Worm (Caenorhabditis elegans) whole organism, L4 larva: Measurements from ENCODE around the gene C24H11.5.
A peak's percentile ranks its signal among the peaks of the same experiment; 100 is the strongest.

Source experiments
- D1046.2 ChIP-seq: fragments of 200-800 bp; sonication (Bioruptor generic); IDR thresholded peaks from 2 replicates; pipeline ENCODE4 v1.3.6; 2022; ENCODE audit warnings: missing genetic modification characterization, missing compliant biosample characterization
- F10B5.3 ChIP-seq: sonication (generic microtip); optimal IDR thresholded peaks from 2 replicates; lab custom pipeline; 2016; ENCODE audit warnings: mild to moderate bottlenecking, missing genetic modification characterization, missing compliant biosample characterization
- R02D3.7 ChIP-seq: fragments of 150-350 bp; sonication (generic microtip); optimal IDR thresholded peaks from 3 replicates; lab custom pipeline; 2014; ENCODE audit warnings: missing biosample characterization, missing genetic modification characterization
- Y105C5A.15 ChIP-seq: fragments of 200-800 bp; sonication (Bioruptor generic); IDR thresholded peaks from 2 replicates; pipeline ENCODE4 v1.3.6; 2022; ENCODE audit warnings: missing genetic modification characterization, missing compliant biosample characterization
- Y5F2A.4 ChIP-seq: fragments of 200-800 bp; sonication (Bioruptor generic); optimal IDR thresholded peaks from 2 replicates; lab custom pipeline; 2018; ENCODE audit warnings: mild to moderate bottlenecking, missing genetic modification characterization, missing compliant biosample characterization
- aha-1 ChIP-seq: fragments of 150-350 bp; peaks from one replicate; lab custom pipeline; 2014; ENCODE audit warnings: missing biosample characterization, missing genetic modification characterization
- aly-2 ChIP-seq: sonication (generic microtip); optimal IDR thresholded peaks from 2 replicates; lab custom pipeline; 2018; ENCODE audit warnings: missing biosample characterization, missing genetic modification characterization
- arid-1 ChIP-seq: fragments of 200-800 bp; sonication (Bioruptor generic); conservative IDR thresholded peaks from 2 replicates; pipeline ENCODE4 v1.3.6; 2022; ENCODE audit warnings: missing genetic modification reagents, missing genetic modification characterization, missing compliant biosample characterization
- attf-4 ChIP-seq: sonication (generic microtip); optimal IDR thresholded peaks from 3 replicates; lab custom pipeline; 2017; ENCODE audit warnings: missing biosample characterization, missing genetic modification characterization
- ceh-82 ChIP-seq: sonication (generic microtip); optimal IDR thresholded peaks from 2 replicates; lab custom pipeline; 2017; ENCODE audit warnings: missing biosample characterization, missing genetic modification characterization
- ces-1 ChIP-seq: fragments of 150-350 bp; sonication (generic microtip); optimal IDR thresholded peaks from 4 replicates; lab custom pipeline; 2014; ENCODE audit warnings: missing biosample characterization, missing genetic modification reagents, missing genetic modification characterization
- cey-2 ChIP-seq: sonication (generic microtip); optimal IDR thresholded peaks from 3 replicates; lab custom pipeline; 2017; ENCODE audit warnings: missing genetic modification characterization, mild to moderate bottlenecking, missing compliant biosample characterization, antibody characterized with exemption, borderline replicate concordance; ENCODE audit not compliant: insufficient read depth
- ctbp-1 ChIP-seq: fragments of 200-800 bp; sonication (Bioruptor generic); IDR thresholded peaks from 2 replicates; pipeline ENCODE4 v1.3.6; 2022; ENCODE audit warnings: missing genetic modification reagents, missing genetic modification characterization, missing compliant biosample characterization
- daf-12 ChIP-seq: fragments of 150-350 bp; optimal IDR thresholded peaks from 2 replicates; lab custom pipeline; 2014; ENCODE audit warnings: missing biosample characterization, missing genetic modification reagents, missing genetic modification characterization
- daf-16 ChIP-seq, 3 experiments: sonication (generic microtip); optimal IDR thresholded peaks; 2 replicates each; lab custom pipeline; 2016 to 2017; ENCODE audit warnings: missing genetic modification characterization in 3 of 3, missing genetic modification reagents in 3 of 3, mild to moderate bottlenecking in 2 of 3, missing compliant biosample characterization in 2 of 3, missing biosample characterization in 1 of 3, moderate library complexity in 1 of 3
- dmd-6 ChIP-seq: fragments of 200-800 bp; sonication (Bioruptor generic); IDR thresholded peaks from 2 replicates; pipeline ENCODE4 v1.3.6; 2022; ENCODE audit warnings: missing genetic modification reagents, missing genetic modification characterization, missing compliant biosample characterization
- dmd-9 ChIP-seq: fragments of 200-800 bp; sonication (Bioruptor generic); IDR thresholded peaks from 2 replicates; pipeline ENCODE4 v1.3.6; 2022; ENCODE audit warnings: missing genetic modification reagents, missing genetic modification characterization, missing compliant biosample characterization
- dpl-1 ChIP-seq: fragments of 150-350 bp; optimal IDR thresholded peaks from 2 replicates; lab custom pipeline; 2014; ENCODE audit warnings: missing biosample characterization, missing genetic modification reagents, missing genetic modification characterization
- fkh-10 ChIP-seq: fragments of 150-350 bp; optimal IDR thresholded peaks from 2 replicates; lab custom pipeline; 2014; ENCODE audit warnings: missing biosample characterization, missing genetic modification reagents, missing genetic modification characterization
- hif-1 ChIP-seq, 2 experiments: sonication (generic microtip); optimal IDR thresholded peaks; 2 replicates each; lab custom pipeline; 2016 to 2017; ENCODE audit warnings: missing compliant biosample characterization in 2 of 2, missing genetic modification characterization in 2 of 2, missing genetic modification reagents in 2 of 2, missing genotype in 2 of 2, mild to moderate bottlenecking in 1 of 2
- hmg-1.1 ChIP-seq: fragments of 200-800 bp; sonication (Bioruptor generic); IDR thresholded peaks from 2 replicates; pipeline ENCODE4 v1.3.6; 2022; ENCODE audit warnings: missing genetic modification reagents, missing genetic modification characterization, missing compliant biosample characterization
- jun-1 ChIP-seq: fragments of 150-350 bp; optimal IDR thresholded peaks from 2 replicates; lab custom pipeline; 2014; ENCODE audit warnings: missing biosample characterization, missing genetic modification reagents, missing genetic modification characterization
- lim-7 ChIP-seq: fragments of 200-800 bp; sonication (Bioruptor generic); IDR thresholded peaks from 2 replicates; pipeline ENCODE4 v1.3.6; 2022; ENCODE audit warnings: missing genetic modification characterization, missing compliant biosample characterization
- lin-1 ChIP-seq: fragments of 200-800 bp; sonication (Bioruptor generic); IDR thresholded peaks from 2 replicates; pipeline ENCODE4 v1.3.6; 2022; ENCODE audit warnings: missing genetic modification reagents, missing genetic modification characterization, missing compliant biosample characterization
- lin-13 ChIP-seq: fragments of 150-350 bp; optimal IDR thresholded peaks from 2 replicates; lab custom pipeline; 2014; ENCODE audit warnings: missing biosample characterization, missing genetic modification reagents, missing genetic modification characterization
- lin-29 ChIP-seq: fragments of 200-800 bp; sonication (Bioruptor generic); IDR thresholded peaks from 2 replicates; pipeline ENCODE4 v1.3.6; 2022; ENCODE audit warnings: missing genetic modification reagents, missing genetic modification characterization, missing compliant biosample characterization
- lin-38 ChIP-seq: fragments of 200-800 bp; sonication (Bioruptor generic); IDR thresholded peaks from 2 replicates; pipeline ENCODE4 v1.3.6; 2022; ENCODE audit warnings: missing genetic modification reagents, missing genetic modification characterization, missing compliant biosample characterization
- madf-5 ChIP-seq, 2 experiments: fragments of 200-800 bp; sonication (Bioruptor generic); IDR thresholded peaks; 2 replicates each; pipeline ENCODE4 v1.3.6; 2022; ENCODE audit warnings: missing compliant biosample characterization in 2 of 2, missing genetic modification characterization in 2 of 2
- mdl-1 ChIP-seq, 2 experiments: fragments of 150-350 bp in 1 of 2; sonication (generic microtip) in 1 of 2; optimal IDR thresholded peaks; 2 replicates each; lab custom pipeline; 2014 to 2017; ENCODE audit warnings: missing biosample characterization in 2 of 2, missing genetic modification characterization in 2 of 2
- mdt-29 ChIP-seq: fragments of 200-800 bp; sonication (Bioruptor generic); IDR thresholded peaks from 2 replicates; pipeline ENCODE4 v1.3.6; 2022; ENCODE audit warnings: missing genetic modification reagents, missing genetic modification characterization, missing compliant biosample characterization
- mep-1 ChIP-seq: fragments of 150-350 bp; sonication (generic microtip); optimal IDR thresholded peaks from 3 replicates; lab custom pipeline; 2014; ENCODE audit warnings: missing biosample characterization, missing genetic modification characterization
- mes-2 ChIP-seq: sonication (generic microtip); optimal IDR thresholded peaks from 2 replicates; lab custom pipeline; 2016; ENCODE audit warnings: missing genotype, mild to moderate bottlenecking, missing genetic modification characterization, missing compliant biosample characterization; ENCODE audit not compliant: poor library complexity, severe bottlenecking
- mxl-2 ChIP-seq: fragments of 200-800 bp; sonication (Bioruptor generic); conservative IDR thresholded peaks from 2 replicates; pipeline ENCODE4 v1.3.6; 2022; ENCODE audit warnings: missing genetic modification reagents, missing genetic modification characterization, missing compliant biosample characterization
- mxl-3 ChIP-seq: fragments of 200-800 bp; sonication (Bioruptor generic); optimal IDR thresholded peaks from 2 replicates; lab custom pipeline; 2018; ENCODE audit warnings: mild to moderate bottlenecking, missing genetic modification characterization, missing compliant biosample characterization
- nhr-11 ChIP-seq: fragments of 150-350 bp; optimal IDR thresholded peaks from 2 replicates; lab custom pipeline; 2014; ENCODE audit warnings: missing biosample characterization, missing genetic modification characterization
- nhr-111 ChIP-seq: fragments of 200-800 bp; sonication (Bioruptor generic); optimal IDR thresholded peaks from 2 replicates; lab custom pipeline; 2018; ENCODE audit warnings: mild to moderate bottlenecking, missing genetic modification characterization, missing compliant biosample characterization
- nhr-28 ChIP-seq: fragments of 150-350 bp; optimal IDR thresholded peaks from 2 replicates; lab custom pipeline; 2014; ENCODE audit warnings: missing biosample characterization, missing genetic modification characterization
- rbr-2 ChIP-seq: sonication (generic microtip); optimal IDR thresholded peaks from 2 replicates; lab custom pipeline; 2016; ENCODE audit warnings: missing genotype, missing genetic modification characterization, missing compliant biosample characterization
- set-16 ChIP-seq: fragments of 200-800 bp; sonication (Bioruptor generic); IDR thresholded peaks from 2 replicates; pipeline ENCODE4 v1.3.6; 2022; ENCODE audit warnings: missing genetic modification reagents, missing genetic modification characterization, missing compliant biosample characterization
- spr-3 ChIP-seq: fragments of 200-800 bp; sonication (Bioruptor generic); optimal IDR thresholded peaks from 2 replicates; lab custom pipeline; 2018; ENCODE audit warnings: mild to moderate bottlenecking, missing genetic modification characterization, missing compliant biosample characterization
- unc-39 ChIP-seq: sonication (generic microtip); optimal IDR thresholded peaks from 2 replicates; lab custom pipeline; 2017; ENCODE audit warnings: missing biosample characterization, missing genetic modification characterization
- vab-7 ChIP-seq: fragments of 200-800 bp; sonication (Bioruptor generic); IDR thresholded peaks from 2 replicates; pipeline ENCODE4 v1.3.6; 2022; ENCODE audit warnings: missing genetic modification reagents, missing genetic modification characterization, missing compliant biosample characterization
- zag-1 ChIP-seq: fragments of 150-350 bp; optimal IDR thresholded peaks from 2 replicates; lab custom pipeline; 2014; ENCODE audit warnings: missing biosample characterization, missing genetic modification characterization
- zfp-2 ChIP-seq: sonication (generic microtip); optimal IDR thresholded peaks from 2 replicates; lab custom pipeline; 2016; ENCODE audit warnings: mild to moderate bottlenecking, missing genetic modification characterization, missing compliant biosample characterization
- zip-11 ChIP-seq: fragments of 200-800 bp; sonication (Bioruptor generic); IDR thresholded peaks from 2 replicates; pipeline ENCODE4 v1.3.6; 2022; ENCODE audit warnings: missing genetic modification characterization, missing compliant biosample characterization
- zip-2 ChIP-seq: fragments of 150-350 bp; optimal IDR thresholded peaks from 2 replicates; lab custom pipeline; 2014; ENCODE audit warnings: missing biosample characterization, missing genetic modification characterization
- ztf-7 ChIP-seq: fragments of 150-350 bp; optimal IDR thresholded peaks from 2 replicates; lab custom pipeline; 2014; ENCODE audit warnings: missing biosample characterization, missing genetic modification characterization

C24H11.5 gene

ce11 chrIII:11823260-11823659 lies 43.2 kb downstream of the C24H11.5 start, which contains the start of gene C18D11.3 (continued):
- TF ChIP-seq mdt-29: no peak
- no peak for TF ChIP-seq ctbp-1
- no peak for TF ChIP-seq daf-12 (tag; lab: Kevin White, UChicago)

DNA sequence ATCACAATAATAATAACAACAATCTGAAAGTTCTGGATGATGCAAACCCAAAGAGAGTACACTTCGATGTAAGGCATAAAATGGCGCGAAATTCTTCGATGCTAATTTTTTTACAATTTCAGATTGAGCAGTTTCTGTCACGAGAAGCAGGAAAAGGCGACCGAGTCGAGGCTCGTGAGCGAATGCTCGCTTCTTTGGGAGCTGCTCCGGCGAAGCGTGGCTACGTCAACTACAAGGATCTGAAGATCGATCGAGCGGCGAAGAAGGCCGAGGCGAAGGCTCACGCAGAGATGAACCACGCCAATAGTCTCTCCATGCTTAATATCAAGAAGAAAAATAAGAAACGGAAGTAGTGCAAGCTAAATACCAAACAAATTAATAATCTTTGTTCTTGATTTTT lies 44.1 kb downstream of the C24H11.5 start:
- TF ChIP-seq cey-2 (tag; lab: Kevin White, UChicago) (no peak), F10B5.3 (tag; lab: Kevin White, UChicago) (no peak), mxl-3 (GFP tag; lab: Kevin White, UChicago) (no peak), set-16 (GFP tag; lab: Robert Waterston, UW) (peak; percentile 61; the same call in 1 of the 2 replicates), zip-2 (tag; lab: Kevin White, UChicago) (no peak)

DNA sequence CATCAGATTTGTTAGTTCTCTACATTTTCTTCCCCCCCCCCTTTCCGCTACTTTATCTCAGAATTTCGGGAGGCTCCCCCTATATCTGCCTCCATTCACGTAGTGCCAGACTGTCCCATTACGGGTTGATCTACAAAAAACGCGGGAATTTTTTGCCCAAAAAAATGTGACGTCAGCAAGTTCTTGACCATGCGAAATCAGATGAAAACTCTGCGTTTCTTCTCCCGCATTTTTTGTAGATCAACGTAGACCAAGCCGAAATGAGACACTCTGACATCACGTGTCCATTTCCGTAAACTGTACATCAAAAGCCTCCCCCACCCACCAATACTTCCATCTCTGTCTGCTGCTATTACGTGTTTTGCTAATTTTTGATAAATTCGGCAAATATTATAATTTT lies 44.5 kb downstream of the C24H11.5 start:
- TF ChIP-seq rbr-2 (tag; lab: Kevin White, UChicago) (no peak), unc-39 (tag; lab: Kevin White, UChicago) (no peak), dpl-1 (no peak), lin-38 (GFP tag; lab: Robert Waterston, UW) (peak; percentile 10; the same call in 1 of the 2 replicates), aha-1 (tag; lab: Kevin White, UChicago) (peak; percentile 53), nhr-111 (no peak), daf-16 (GFP tag; optimal IDR thresholded peaks at IDR 0.05; lab: Kevin White, UChicago) (no peak), daf-16 (tag; optimal IDR thresholded peaks at IDR 0.05; lab: Kevin White, UChicago) (peak; percentile 0), lin-29 (GFP tag; lab: Robert Waterston, UW) (no peak), nhr-28 (tag; lab: Kevin White, UChicago) (no peak), arid-1 (peak; percentile 32; the same call in 1 of the 2 replicates), Y5F2A.4 (GFP tag; lab: Kevin White, UChicago) (no peak), zip-11 (GFP tag; lab: Robert Waterston, UW) (no peak), ctbp-1 (no peak)

ce11 chrIII:11825654-11826053 lies 45.6 kb downstream of the C24H11.5 start:
- TF ChIP-seq lim-7 (GFP tag; lab: Robert Waterston, UW): no peak
- no peak for TF ChIP-seq dmd-9 (GFP tag; lab: Robert Waterston, UW)
- TF ChIP-seq mxl-2: no peak
- TF ChIP-seq fkh-10 (GFP tag; lab: Kevin White, UChicago): no peak
- no peak for TF ChIP-seq madf-5 (GFP tag; IDR thresholded peaks at IDR 0.05; lab: Robert Waterston, UW)
- no peak for TF ChIP-seq ces-1 (GFP tag; lab: Kevin White, UChicago)
- TF ChIP-seq R02D3.7 (tag; lab: Kevin White, UChicago): no peak
- no peak for TF ChIP-seq zfp-2 (tag; lab: Kevin White, UChicago)
- TF ChIP-seq zag-1 (tag; lab: Kevin White, UChicago): no peak
- no peak for TF ChIP-seq nhr-11 (tag; lab: Kevin White, UChicago)
- peak; percentile 31; the same call in 1 of the 2 replicates for TF ChIP-seq vab-7 (GFP tag; lab: Robert Waterston, UW)
- no peak for TF ChIP-seq jun-1 (tag; lab: Kevin White, UChicago)
- peak; percentile 21; the same call in 1 of the 2 replicates for TF ChIP-seq dmd-6
- TF ChIP-seq Y105C5A.15 (GFP tag; lab: Robert Waterston, UW): no peak
- no peak for TF ChIP-seq lin-1 (GFP tag; lab: Robert Waterston, UW)
- TF ChIP-seq aly-2 (tag; lab: Kevin White, UChicago): no peak
- TF ChIP-seq mes-2 (tag; lab: Kevin White, UChicago): peak; percentile 86
- no peak for TF ChIP-seq spr-3 (GFP tag; lab: Kevin White, UChicago)
- peak; percentile 76 for TF ChIP-seq lin-13 (GFP tag; lab: Kevin White, UChicago)
- peak; percentile 52 to 93 for TF ChIP-seq mdl-1 (tag; optimal IDR thresholded peaks at IDR 0.05; lab: Kevin White, UChicago)
- TF ChIP-seq D1046.2 (GFP tag; lab: Robert Waterston, UW): no peak
- TF ChIP-seq hmg-1.1 (GFP tag; lab: Robert Waterston, UW): peak; percentile 49
- TF ChIP-seq ztf-7: no peak
- peak in 1 of 2 experiments; percentile 46 for TF ChIP-seq hif-1 (tag; optimal IDR thresholded peaks at IDR 0.05; lab: Kevin White, UChicago)
- TF ChIP-seq attf-4 (tag; lab: Kevin White, UChicago): no peak
- TF ChIP-seq mep-1 (tag; lab: Kevin White, UChicago): peak; percentile 64
- peak; percentile 56 for TF ChIP-seq nhr-28 (tag; lab: Kevin White, UChicago)
- TF ChIP-seq ceh-82 (tag; lab: Kevin White, UChicago): no peak
